Worm (Caenorhabditis elegans) whole organism, young adult: Measurements from ENCODE around the gene cul-6.

Experiments used
- B0261.1 ChIP-seq: sonication (generic microtip); optimal IDR thresholded peaks from 2 replicates; lab custom pipeline; 2016; ENCODE audit warnings: mild to moderate bottlenecking, missing genetic modification characterization, moderate library complexity, missing compliant biosample characterization
- B0336.3 ChIP-seq: fragments of 200-800 bp; sonication (Bioruptor generic); IDR thresholded peaks from 2 replicates; pipeline ENCODE4 v1.3.6; 2022; ENCODE audit warnings: missing genetic modification characterization, missing compliant biosample characterization
- D2030.7 ChIP-seq: fragments of 200-800 bp; sonication (Bioruptor generic); IDR thresholded peaks from 2 replicates; pipeline ENCODE4 v1.3.6; 2022; ENCODE audit warnings: missing genetic modification reagents, missing genetic modification characterization, missing compliant biosample characterization
- F10E7.11 ChIP-seq: sonication (generic microtip); optimal IDR thresholded peaks from 2 replicates; lab custom pipeline; 2017; ENCODE audit warnings: mild to moderate bottlenecking, missing genetic modification characterization, moderate library complexity, missing compliant biosample characterization
- F33H1.4 ChIP-seq: fragments of 200-800 bp; sonication (Bioruptor generic); IDR thresholded peaks from 2 replicates; pipeline ENCODE4 v1.3.6; 2022; ENCODE audit warnings: missing genetic modification reagents, missing genetic modification characterization, missing compliant biosample characterization
- F37B4.10 ChIP-seq: fragments of 200-800 bp; sonication (Bioruptor generic); IDR thresholded peaks from 2 replicates; pipeline ENCODE4 v1.3.6; 2022; ENCODE audit warnings: missing genetic modification characterization, missing compliant biosample characterization
- F39B2.1 ChIP-seq: fragments of 200-800 bp; sonication (Bioruptor generic); IDR thresholded peaks from 2 replicates; pipeline ENCODE4 v1.3.6; 2022; ENCODE audit warnings: missing genetic modification reagents, missing genetic modification characterization, missing compliant biosample characterization
- K12H6.12 ChIP-seq: fragments of 200-800 bp; sonication (Bioruptor generic); optimal IDR thresholded peaks from 2 replicates; lab custom pipeline; 2018; ENCODE audit warnings: mild to moderate bottlenecking, missing genetic modification characterization, missing compliant biosample characterization
- Y56A3A.18 ChIP-seq: fragments of 200-800 bp; sonication (Bioruptor generic); IDR thresholded peaks from 2 replicates; pipeline ENCODE4 v1.3.6; 2022; ENCODE audit warnings: missing genetic modification reagents, missing genetic modification characterization, missing compliant biosample characterization
- akir-1 ChIP-seq: fragments of 200-800 bp; sonication (Bioruptor generic); optimal IDR thresholded peaks from 2 replicates; lab custom pipeline; 2018; ENCODE audit warnings: mild to moderate bottlenecking, missing genetic modification characterization, moderate library complexity, missing compliant biosample characterization
- aptf-2 ChIP-seq: fragments of 200-800 bp; sonication (Bioruptor generic); conservative IDR thresholded peaks from 2 replicates; pipeline ENCODE4 v1.3.6; 2022; ENCODE audit warnings: missing genetic modification reagents, missing genetic modification characterization, missing compliant biosample characterization
- aptf-3 ChIP-seq: fragments of 200-800 bp; sonication (Bioruptor generic); IDR thresholded peaks from 2 replicates; pipeline ENCODE4 v1.3.6; 2022; ENCODE audit warnings: missing genetic modification characterization, missing compliant biosample characterization
- attf-3 ChIP-seq: fragments of 200-800 bp; sonication (Bioruptor generic); conservative IDR thresholded peaks from 2 replicates; pipeline ENCODE4 v1.3.6; 2022; ENCODE audit warnings: missing genetic modification reagents, missing genetic modification characterization, missing compliant biosample characterization
- cebp-1 ChIP-seq, 2 experiments: fragments of 200-800 bp in 1 of 2; sonication (Bioruptor generic) in 1 of 2; sonication (generic microtip) in 1 of 2; IDR thresholded peaks in 1 of 2; optimal IDR thresholded peaks in 1 of 2; 2 replicates each; pipeline versions ENCODE4 v1.3.6 to Lab custom; 2017 to 2022; ENCODE audit warnings: missing compliant biosample characterization in 2 of 2, missing genetic modification characterization in 2 of 2, mild to moderate bottlenecking in 1 of 2, missing genetic modification reagents in 1 of 2, moderate library complexity in 1 of 2
- chd-7 ChIP-seq: sonication (generic microtip); optimal IDR thresholded peaks from 2 replicates; lab custom pipeline; 2016; ENCODE audit warnings: mild to moderate bottlenecking, missing genetic modification characterization, moderate library complexity, missing compliant biosample characterization
- die-1 ChIP-seq: sonication (generic microtip); optimal IDR thresholded peaks from 2 replicates; lab custom pipeline; 2016; ENCODE audit warnings: missing genotype, mild to moderate bottlenecking, missing genetic modification characterization, missing compliant biosample characterization
- egl-44 ChIP-seq: fragments of 200-800 bp; sonication (Bioruptor generic); IDR thresholded peaks from 2 replicates; pipeline ENCODE4 v1.3.6; 2022; ENCODE audit warnings: missing genetic modification reagents, missing genetic modification characterization, missing compliant biosample characterization
- ekl-4 ChIP-seq: fragments of 200-800 bp; sonication (Bioruptor generic); IDR thresholded peaks from 2 replicates; pipeline ENCODE4 v1.3.6; 2022; ENCODE audit warnings: missing genetic modification reagents, missing genetic modification characterization, missing compliant biosample characterization
- fkh-3 ChIP-seq: sonication (generic microtip); optimal IDR thresholded peaks from 2 replicates; lab custom pipeline; 2016; ENCODE audit warnings: mild to moderate bottlenecking, missing genetic modification characterization, missing compliant biosample characterization
- him-1 ChIP-seq: sonication (generic microtip); optimal IDR thresholded peaks from 2 replicates; lab custom pipeline; 2016; ENCODE audit warnings: missing genotype, missing genetic modification reagents, missing genetic modification characterization, missing compliant biosample characterization
- hlh-26 ChIP-seq: fragments of 200-800 bp; sonication (Bioruptor generic); conservative IDR thresholded peaks from 2 replicates; pipeline ENCODE4 v1.3.6; 2022; ENCODE audit warnings: missing genetic modification reagents, missing genetic modification characterization, missing compliant biosample characterization
- hmg-1.2 ChIP-seq: fragments of 200-800 bp; sonication (Bioruptor generic); IDR thresholded peaks from 2 replicates; pipeline ENCODE4 v1.3.6; 2022; ENCODE audit warnings: missing genetic modification reagents, missing genetic modification characterization, missing compliant biosample characterization
- hrde-1 ChIP-seq: sonication (generic microtip); optimal IDR thresholded peaks from 2 replicates; lab custom pipeline; 2016; ENCODE audit warnings: missing genetic modification characterization, mild to moderate bottlenecking, missing compliant biosample characterization, moderate library complexity, missing genotype, missing genetic modification reagents, borderline replicate concordance
- hsf-1 ChIP-seq: fragments of 200-800 bp; sonication (Bioruptor generic); IDR thresholded peaks from 2 replicates; pipeline ENCODE4 v1.3.6; 2022; ENCODE audit warnings: missing genetic modification reagents, missing genetic modification characterization, missing compliant biosample characterization
- lag-1 ChIP-seq: fragments of 200-800 bp; sonication (Bioruptor generic); IDR thresholded peaks from 2 replicates; pipeline ENCODE4 v1.3.6; 2022; ENCODE audit warnings: missing genetic modification reagents, missing genetic modification characterization, missing compliant biosample characterization
- lin-26 ChIP-seq: fragments of 200-800 bp; sonication (Bioruptor generic); IDR thresholded peaks from 2 replicates; pipeline ENCODE4 v1.3.6; 2022; ENCODE audit warnings: missing genetic modification reagents, missing genetic modification characterization, missing compliant biosample characterization
- lin-54 ChIP-seq: fragments of 200-800 bp; sonication (Bioruptor generic); optimal IDR thresholded peaks from 2 replicates; lab custom pipeline; 2018; ENCODE audit warnings: mild to moderate bottlenecking, missing genetic modification characterization, missing compliant biosample characterization
- madf-10 ChIP-seq: sonication (generic microtip); optimal IDR thresholded peaks from 2 replicates; lab custom pipeline; 2016; ENCODE audit warnings: mild to moderate bottlenecking, missing genetic modification characterization, missing compliant biosample characterization
- madf-3 ChIP-seq: fragments of 200-800 bp; sonication (Bioruptor generic); IDR thresholded peaks from 2 replicates; pipeline ENCODE4 v1.3.6; 2022; ENCODE audit warnings: missing genetic modification reagents, missing genetic modification characterization, missing compliant biosample characterization
- madf-8 ChIP-seq: fragments of 200-800 bp; sonication (Bioruptor generic); conservative IDR thresholded peaks from 2 replicates; pipeline ENCODE4 v1.3.6; 2022; ENCODE audit warnings: missing genetic modification reagents, missing genetic modification characterization, missing compliant biosample characterization
- nfya-2 ChIP-seq: fragments of 200-800 bp; sonication (Bioruptor generic); IDR thresholded peaks from 2 replicates; pipeline ENCODE4 v1.3.6; 2022; ENCODE audit warnings: missing genetic modification reagents, missing genetic modification characterization, missing compliant biosample characterization
- pha-4 ChIP-seq: fragments of 150-350 bp; sonication (generic microtip); optimal IDR thresholded peaks from 2 replicates; lab custom pipeline; 2014; ENCODE audit warnings: missing biosample characterization, missing genetic modification reagents, missing genetic modification characterization
- rpc-1 ChIP-seq, 2 experiments: fragments of 150-350 bp in 1 of 2; sonication (generic microtip) in 1 of 2; optimal IDR thresholded peaks; 2 replicates each; lab custom pipeline; 2014 to 2018; ENCODE audit warnings: missing biosample characterization in 1 of 2, missing genetic modification characterization in 1 of 2, missing genetic modification reagents in 1 of 2, missing genotype in 1 of 2
- snpc-1.1 ChIP-seq: sonication (generic microtip); optimal IDR thresholded peaks from 2 replicates; lab custom pipeline; 2017; ENCODE audit warnings: missing genetic modification characterization, mild to moderate bottlenecking, missing compliant biosample characterization, antibody characterized with exemption, moderate library complexity, missing genotype, missing genetic modification reagents; ENCODE audit not compliant: insufficient read depth
- somi-1 ChIP-seq: fragments of 200-800 bp; sonication (Bioruptor generic); optimal IDR thresholded peaks from 2 replicates; lab custom pipeline; 2018; ENCODE audit warnings: mild to moderate bottlenecking, missing genetic modification characterization, missing compliant biosample characterization
- unc-130 ChIP-seq: sonication (generic microtip); optimal IDR thresholded peaks from 2 replicates; lab custom pipeline; 2016; ENCODE audit warnings: missing genetic modification reagents, missing genetic modification characterization, missing compliant biosample characterization
- zfh-2 ChIP-seq: fragments of 200-800 bp; sonication (Bioruptor generic); conservative IDR thresholded peaks from 2 replicates; pipeline ENCODE4 v1.3.6; 2022; ENCODE audit warnings: missing genetic modification reagents, missing genetic modification characterization, missing compliant biosample characterization
- ztf-3 ChIP-seq: fragments of 200-800 bp; sonication (Bioruptor generic); optimal IDR thresholded peaks from 2 replicates; lab custom pipeline; 2018; ENCODE audit warnings: mild to moderate bottlenecking, missing genetic modification characterization, missing compliant biosample characterization
- ztf-6 ChIP-seq: fragments of 200-800 bp; sonication (Bioruptor generic); IDR thresholded peaks from 2 replicates; pipeline ENCODE4 v1.3.6; 2022; ENCODE audit warnings: missing genetic modification reagents, missing genetic modification characterization, missing compliant biosample characterization

The cul-6 gene

ce11 chrIV:12583181-12583580, 7.1 kb downstream of the cul-6 start:
- TF ChIP-seq attf-3 (no peak), hsf-1 (GFP tag; lab: Robert Waterston, UW) (no peak), lin-54 (no peak), K12H6.12 (tag; lab: Kevin White, UChicago) (peak; percentile 37), hmg-1.2 (peak; percentile 36; the same call in 1 of the 2 replicates), zfh-2 (GFP tag; lab: Robert Waterston, UW) (peak; percentile 45; the same call in 1 of the 2 replicates)

ce11 chrIV:12581046-12581445, 9.2 kb downstream of the cul-6 start, which contains the start of gene K08E7.6:
Gene K08E7.6, minus strand, starts transcription at chrIV:12581146.
- no peak for TF ChIP-seq akir-1 (GFP tag; lab: Kevin White, UChicago)
- TF ChIP-seq F39B2.1 (GFP tag; lab: Robert Waterston, UW) = no peak
- no peak for TF ChIP-seq pha-4
- no peak for TF ChIP-seq fkh-3 (tag; lab: Kevin White, UChicago)
- TF ChIP-seq Y56A3A.18 (GFP tag; lab: Robert Waterston, UW) = no peak
- no peak for TF ChIP-seq lin-54
- no peak for TF ChIP-seq ekl-4 (GFP tag; lab: Robert Waterston, UW)
- TF ChIP-seq ztf-6 (GFP tag; lab: Robert Waterston, UW) = no peak

ce11 chrIV:12574265-12574664, 16.0 kb downstream of the cul-6 start:
- TF ChIP-seq B0261.1 (tag; lab: Kevin White, UChicago) (no peak), D2030.7 (GFP tag; lab: Robert Waterston, UW) (no peak), madf-10 (tag; lab: Kevin White, UChicago) (no peak), F10E7.11 (tag; lab: Kevin White, UChicago) (no peak), cebp-1 (GFP tag; IDR thresholded peaks at IDR 0.05; lab: Robert Waterston, UW) (no peak), cebp-1 (tag; optimal IDR thresholded peaks at IDR 0.05; lab: Kevin White, UChicago) (no peak), aptf-3 (no peak), rpc-1 (optimal IDR thresholded peaks at IDR 0.05; lab: Kevin White, UChicago) (no peak), rpc-1 (tag; optimal IDR thresholded peaks at IDR 0.05; lab: Kevin White, UChicago) (no peak), madf-8 (no peak), madf-3 (no peak)

ce11 chrIV:12573068-12573467, 17.2 kb downstream of the cul-6 start, which contains the start of gene K08E7.5:
Gene K08E7.5, plus strand, starts transcription at chrIV:12573368.
- TF ChIP-seq chd-7 (no peak), snpc-1.1 (tag; lab: Kevin White, UChicago) (no peak), F37B4.10 (no peak), egl-44 (GFP tag; lab: Robert Waterston, UW) (no peak), lin-26 (GFP tag; lab: Robert Waterston, UW) (no peak), akir-1 (GFP tag; lab: Kevin White, UChicago) (no peak), somi-1 (GFP tag; lab: Kevin White, UChicago) (no peak), him-1 (tag; lab: Kevin White, UChicago) (no peak), hlh-26 (GFP tag; lab: Robert Waterston, UW) (no peak), F33H1.4 (no peak), Y56A3A.18 (GFP tag; lab: Robert Waterston, UW) (no peak)

- TF ChIP-seq hrde-1 (no peak), die-1 (no peak), hlh-26 (GFP tag; lab: Robert Waterston, UW) (no peak), Y56A3A.18 (GFP tag; lab: Robert Waterston, UW) (no peak), ztf-3 (no peak), aptf-2 (GFP tag; lab: Robert Waterston, UW) (no peak), lag-1 (GFP tag; lab: Robert Waterston, UW) (no peak), nfya-2 (no peak), hsf-1 (GFP tag; lab: Robert Waterston, UW) (no peak), B0336.3 (no peak), unc-130 (no peak)
These were observed 19.2 kb downstream of the cul-6 start, which contains the start of gene K08E7.4 for ce11 chrIV:12571047-12571446. Gene K08E7.4, minus strand, starts transcription at chrIV:12571147.
